Worm (Caenorhabditis elegans): Measurements from ENCODE around the gene spig-4.

DNA sequence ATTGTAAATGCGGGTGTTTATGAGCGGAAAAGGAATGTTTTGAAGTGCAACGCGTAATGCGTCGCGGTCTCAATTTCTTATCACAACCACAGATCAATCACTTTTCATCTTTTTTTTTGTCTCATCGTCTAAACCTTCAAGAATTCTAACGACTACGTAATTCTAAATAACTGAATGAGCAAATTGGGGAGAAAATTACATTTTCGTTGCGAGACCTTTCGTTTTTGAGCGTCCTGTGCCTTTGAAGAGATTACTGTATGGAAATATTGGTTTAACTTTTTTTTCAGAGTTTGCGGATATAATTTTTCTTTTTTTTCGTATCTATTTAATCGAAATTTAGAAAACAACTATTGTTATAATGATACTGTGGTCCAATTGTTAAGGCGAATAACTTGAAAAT, 43.8 kb upstream of the spig-4 start:
- TF ChIP-seq pha-4 (tag; optimal IDR thresholded peaks at IDR 0.05) = no peak
- TF ChIP-seq sea-2 (GFP tag; optimal IDR thresholded peaks at IDR 0.05) = no peak
- TF ChIP-seq ceh-16 (tag; optimal IDR thresholded peaks at IDR 0.05) = no peak
- TF ChIP-seq nhr-28 (tag; optimal IDR thresholded peaks at IDR 0.05) = no peak
- no peak for TF ChIP-seq nhr-76 (tag; optimal IDR thresholded peaks at IDR 0.05)
- no peak for TF ChIP-seq fos-1 (tag; optimal IDR thresholded peaks at IDR 0.05)
- TF ChIP-seq ceh-9 (tag; optimal IDR thresholded peaks at IDR 0.05) = no peak
- TF ChIP-seq ztf-11 (tag; optimal IDR thresholded peaks at IDR 0.05) = no peak
- TF ChIP-seq ZK546.5 (tag; optimal IDR thresholded peaks at IDR 0.05) = no peak
- no peak for TF ChIP-seq nhr-12 (tag; optimal IDR thresholded peaks at IDR 0.05)
